Fruit fly (Drosophila melanogaster): ENCODE data around the gene CG32243.

- TF ChIP-seq CG8478 (optimal IDR thresholded peaks at IDR 0.05) (no peak), CTCF (optimal IDR thresholded peaks at IDR 0.05) (no peak)
Measured at dm6 chr3L:4516378-4516777, 24.7 kb downstream of the CG32243 start.
